Worm (Caenorhabditis elegans): Measurements from ENCODE around the gene K01A11.3.

DNA sequence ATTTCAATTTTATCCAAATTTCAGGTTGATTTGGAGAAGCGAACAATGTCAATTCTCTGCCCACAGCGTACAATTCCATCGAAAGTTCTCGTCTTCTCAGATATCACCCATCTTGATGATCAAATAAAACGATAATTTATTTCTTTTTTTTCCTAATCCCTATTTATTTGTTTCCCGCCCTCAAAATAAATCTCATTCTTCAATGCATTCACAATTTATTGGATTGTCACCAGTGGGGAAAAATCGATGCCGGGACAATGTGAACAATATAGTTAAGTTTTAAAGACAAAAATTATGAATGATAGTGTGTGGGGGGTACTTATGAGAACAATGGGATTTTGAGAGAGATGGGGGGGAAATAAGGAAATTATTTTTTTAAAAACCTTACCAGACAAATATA, 52.0 kb downstream of the K01A11.3 start:
- TF ChIP-seq rnt-1 (tag; optimal IDR thresholded peaks at IDR 0.05) (no peak), elt-2 (tag; optimal IDR thresholded peaks at IDR 0.05) (no peak)

Measured in whole organism, late embryonic.